Worm (Caenorhabditis elegans) whole organism, late embryonic: Measurements from ENCODE around the gene hphd-1.

ENCODE experiments used
- C38D4.7 ChIP-seq: fragments of 200-800 bp; sonication (Bioruptor generic); optimal IDR thresholded peaks from 2 replicates; lab custom pipeline; 2018; ENCODE audit warnings: mild to moderate bottlenecking, missing genetic modification characterization, moderate library complexity, missing compliant biosample characterization
- F13H6.1 ChIP-seq: sonication (generic microtip); optimal IDR thresholded peaks from 2 replicates; lab custom pipeline; 2016; ENCODE audit warnings: missing genetic modification characterization, missing compliant biosample characterization
- K02D7.2 ChIP-seq: sonication (generic microtip); optimal IDR thresholded peaks from 2 replicates; lab custom pipeline; 2017; ENCODE audit warnings: mild to moderate bottlenecking, missing genetic modification characterization, missing compliant biosample characterization
- K09A11.1 ChIP-seq: sonication (generic microtip); optimal IDR thresholded peaks from 2 replicates; lab custom pipeline; 2017; ENCODE audit warnings: antibody characterized with exemption, mild to moderate bottlenecking, missing genetic modification characterization, missing compliant biosample characterization; ENCODE audit not compliant: insufficient read depth
- T23F11.4 ChIP-seq: fragments of 200-800 bp; sonication (Bioruptor generic); optimal IDR thresholded peaks from 2 replicates; lab custom pipeline; 2018; ENCODE audit warnings: mild to moderate bottlenecking, missing genetic modification characterization, missing compliant biosample characterization
- ahr-1 ChIP-seq: sonication (generic microtip); optimal IDR thresholded peaks from 2 replicates; lab custom pipeline; 2016; ENCODE audit warnings: missing genetic modification characterization, missing compliant biosample characterization
- ama-1 ChIP-seq: fragments of 150-350 bp; optimal IDR thresholded peaks from 2 replicates; lab custom pipeline; 2014
- ceh-14 ChIP-seq: sonication (generic microtip); optimal IDR thresholded peaks from 2 replicates; lab custom pipeline; 2016; ENCODE audit warnings: missing genotype, missing genetic modification characterization, missing compliant biosample characterization
- ceh-19 ChIP-seq: fragments of 200-800 bp; sonication (Bioruptor generic); optimal IDR thresholded peaks from 2 replicates; lab custom pipeline; 2018; ENCODE audit warnings: mild to moderate bottlenecking, missing genetic modification characterization, missing compliant biosample characterization
- ceh-2 ChIP-seq: sonication (generic microtip); optimal IDR thresholded peaks from 2 replicates; lab custom pipeline; 2016; ENCODE audit warnings: missing genotype, missing genetic modification characterization, missing compliant biosample characterization
- ceh-22 ChIP-seq: sonication (generic microtip); optimal IDR thresholded peaks from 2 replicates; lab custom pipeline; 2017; ENCODE audit warnings: missing biosample characterization, missing genetic modification characterization
- ceh-24 ChIP-seq: sonication (generic microtip); optimal IDR thresholded peaks from 2 replicates; lab custom pipeline; 2016; ENCODE audit warnings: mild to moderate bottlenecking, missing genetic modification characterization, missing compliant biosample characterization
- ceh-30 ChIP-seq: fragments of 150-350 bp; optimal IDR thresholded peaks from 2 replicates; lab custom pipeline; 2014; ENCODE audit warnings: missing biosample characterization, missing genetic modification characterization
- ceh-31 ChIP-seq: sonication (generic microtip); optimal IDR thresholded peaks from 2 replicates; lab custom pipeline; 2016; ENCODE audit warnings: missing genetic modification characterization, missing compliant biosample characterization
- ceh-48 ChIP-seq: sonication (generic microtip); optimal IDR thresholded peaks from 2 replicates; lab custom pipeline; 2016; ENCODE audit warnings: missing genetic modification characterization, inconsistent platforms, missing compliant biosample characterization
- ceh-6 ChIP-seq: fragments of 200-800 bp; sonication (Bioruptor generic); optimal IDR thresholded peaks from 2 replicates; lab custom pipeline; 2018; ENCODE audit warnings: mild to moderate bottlenecking, missing genetic modification characterization, missing compliant biosample characterization
- ceh-9 ChIP-seq: sonication (generic microtip); optimal IDR thresholded peaks from 2 replicates; lab custom pipeline; 2016; ENCODE audit warnings: mild to moderate bottlenecking, missing genetic modification characterization, inconsistent platforms, missing compliant biosample characterization
- che-1 ChIP-seq: sonication (generic microtip); optimal IDR thresholded peaks from 2 replicates; lab custom pipeline; 2016; ENCODE audit warnings: mild to moderate bottlenecking, missing genetic modification characterization, missing compliant biosample characterization
- dmd-4 ChIP-seq: sonication (generic microtip); optimal IDR thresholded peaks from 2 replicates; lab custom pipeline; 2016; ENCODE audit warnings: borderline replicate concordance, missing genetic modification characterization, missing compliant biosample characterization
- dve-1 ChIP-seq: sonication (generic microtip); optimal IDR thresholded peaks from 2 replicates; lab custom pipeline; 2017; ENCODE audit warnings: antibody characterized with exemption, mild to moderate bottlenecking, missing genetic modification characterization, missing compliant biosample characterization
- eyg-1 ChIP-seq: sonication (generic microtip); optimal IDR thresholded peaks from 2 replicates; lab custom pipeline; 2016; ENCODE audit warnings: missing genotype, missing genetic modification characterization, missing compliant biosample characterization
- fkh-6 ChIP-seq: sonication (generic microtip); optimal IDR thresholded peaks from 2 replicates; lab custom pipeline; 2016; ENCODE audit warnings: missing genetic modification characterization, missing compliant biosample characterization
- hlh-6 ChIP-seq: sonication (generic microtip); optimal IDR thresholded peaks from 2 replicates; lab custom pipeline; 2016; ENCODE audit warnings: missing genotype, missing genetic modification characterization, missing compliant biosample characterization
- hlh-8 ChIP-seq: sonication (generic microtip); optimal IDR thresholded peaks from 2 replicates; lab custom pipeline; 2016; ENCODE audit warnings: missing genotype, missing genetic modification characterization, missing compliant biosample characterization
- lim-6 ChIP-seq: sonication (generic microtip); optimal IDR thresholded peaks from 2 replicates; lab custom pipeline; 2016; ENCODE audit warnings: missing genetic modification characterization, missing compliant biosample characterization
- madf-2 ChIP-seq: sonication (generic microtip); optimal IDR thresholded peaks from 2 replicates; lab custom pipeline; 2017; ENCODE audit warnings: missing genetic modification characterization, missing compliant biosample characterization
- nhr-11 ChIP-seq: fragments of 150-350 bp; optimal IDR thresholded peaks from 2 replicates; lab custom pipeline; 2014; ENCODE audit warnings: missing biosample characterization, missing genetic modification characterization
- nhr-232 ChIP-seq: sonication (generic microtip); optimal IDR thresholded peaks from 2 replicates; lab custom pipeline; 2016; ENCODE audit warnings: missing genetic modification characterization, missing compliant biosample characterization
- pat-9 ChIP-seq: fragments of 200-800 bp; sonication (Bioruptor generic); optimal IDR thresholded peaks from 2 replicates; lab custom pipeline; 2018; ENCODE audit warnings: mild to moderate bottlenecking, missing genetic modification characterization, moderate library complexity, missing compliant biosample characterization
- ref-2 ChIP-seq: sonication (generic microtip); optimal IDR thresholded peaks from 2 replicates; lab custom pipeline; 2016; ENCODE audit warnings: missing genetic modification characterization, missing compliant biosample characterization
- sdc-2 ChIP-seq: sonication (generic microtip); optimal IDR thresholded peaks from 2 replicates; lab custom pipeline; 2016; ENCODE audit warnings: missing genotype, missing genetic modification characterization, missing compliant biosample characterization
- sox-4 ChIP-seq: sonication (generic microtip); optimal IDR thresholded peaks from 2 replicates; lab custom pipeline; 2017; ENCODE audit warnings: mild to moderate bottlenecking, missing genetic modification characterization, inconsistent platforms, missing compliant biosample characterization
- syd-9 ChIP-seq: sonication (generic microtip); optimal IDR thresholded peaks from 2 replicates; lab custom pipeline; 2016; ENCODE audit warnings: mild to moderate bottlenecking, missing genetic modification characterization, moderate library complexity, missing compliant biosample characterization
- tbx-2 ChIP-seq: sonication (generic microtip); optimal IDR thresholded peaks from 2 replicates; lab custom pipeline; 2016; ENCODE audit warnings: missing genetic modification characterization, missing compliant biosample characterization
- tbx-7 ChIP-seq: sonication (generic microtip); optimal IDR thresholded peaks from 2 replicates; lab custom pipeline; 2016; ENCODE audit warnings: missing genotype, missing genetic modification characterization, missing compliant biosample characterization
- ttx-3 ChIP-seq: sonication (generic microtip); optimal IDR thresholded peaks from 2 replicates; lab custom pipeline; 2016; ENCODE audit warnings: missing genetic modification reagents, missing genetic modification characterization, missing compliant biosample characterization
- unc-86 ChIP-seq: sonication (generic microtip); optimal IDR thresholded peaks from 2 replicates; lab custom pipeline; 2016; ENCODE audit warnings: missing genetic modification characterization, missing compliant biosample characterization
- zip-5 ChIP-seq: sonication (generic microtip); optimal IDR thresholded peaks from 2 replicates; lab custom pipeline; 2016; ENCODE audit warnings: missing genetic modification characterization, missing compliant biosample characterization

Gene hphd-1

ce11 chrII:12994009-12994788 lies 2.2 kb downstream of the hphd-1 start:
- TF ChIP-seq lim-6 (no peak), hlh-6 (tag; lab: Kevin White, UChicago) (no peak), ceh-24 (tag; lab: Kevin White, UChicago) (no peak), ama-1 (lab: Kevin White, UChicago) (no peak), C38D4.7 (GFP tag; lab: Kevin White, UChicago) (no peak), ceh-48 (tag; lab: Kevin White, UChicago) (no peak), ceh-9 (no peak), K09A11.1 (no peak), che-1 (no peak), ttx-3 (tag; lab: Kevin White, UChicago) (no peak), ceh-6 (GFP tag; lab: Kevin White, UChicago) (no peak), fkh-6 (tag; lab: Kevin White, UChicago) (no peak)

ce11 chrII:12992980-12993379 lies 3.4 kb downstream of the hphd-1 start:
- no peak for TF ChIP-seq che-1
- TF ChIP-seq ama-1 (lab: Kevin White, UChicago) = peak; percentile 12
- TF ChIP-seq, all 69 proteins: peak for 1

DNA sequence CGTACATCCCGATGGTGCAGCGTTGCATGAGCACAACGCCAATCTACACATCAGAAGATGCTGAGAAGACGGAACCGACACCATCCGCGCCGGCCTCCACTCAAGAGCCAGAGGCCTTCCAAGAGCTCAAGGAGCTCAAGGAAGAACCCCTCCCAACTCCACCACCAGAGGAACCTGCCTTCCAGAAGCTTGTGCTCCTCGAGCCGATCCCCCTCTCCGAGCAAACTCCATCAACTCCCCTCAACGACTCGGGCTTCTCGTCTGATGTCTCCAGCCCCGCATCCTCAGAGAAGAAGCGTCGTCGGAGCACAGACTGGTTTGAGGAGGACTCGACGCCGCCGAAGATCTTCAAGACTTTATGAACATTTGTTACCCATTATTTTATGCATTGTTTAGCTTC lies 4.2 kb downstream of the hphd-1 start:
- no peak for TF ChIP-seq ceh-22 (tag; lab: Kevin White, UChicago)
- no peak for TF ChIP-seq zip-5 (tag; lab: Kevin White, UChicago)
- no peak for TF ChIP-seq nhr-232 (tag; lab: Kevin White, UChicago)
- no peak for TF ChIP-seq dve-1
- no peak for TF ChIP-seq pat-9 (tag; lab: Kevin White, UChicago)
- TF ChIP-seq dmd-4 (tag; lab: Kevin White, UChicago) = no peak
- TF ChIP-seq tbx-2 (tag; lab: Kevin White, UChicago) = no peak
- TF ChIP-seq hlh-8 (tag; lab: Kevin White, UChicago) = no peak
- no peak for TF ChIP-seq K09A11.1
- no peak for TF ChIP-seq nhr-11 (tag; lab: Kevin White, UChicago)
- TF ChIP-seq sox-4 (tag; lab: Kevin White, UChicago) = no peak
- no peak for TF ChIP-seq ceh-14 (tag; lab: Kevin White, UChicago)
- TF ChIP-seq, all 69 proteins: peak for 0

DNA sequence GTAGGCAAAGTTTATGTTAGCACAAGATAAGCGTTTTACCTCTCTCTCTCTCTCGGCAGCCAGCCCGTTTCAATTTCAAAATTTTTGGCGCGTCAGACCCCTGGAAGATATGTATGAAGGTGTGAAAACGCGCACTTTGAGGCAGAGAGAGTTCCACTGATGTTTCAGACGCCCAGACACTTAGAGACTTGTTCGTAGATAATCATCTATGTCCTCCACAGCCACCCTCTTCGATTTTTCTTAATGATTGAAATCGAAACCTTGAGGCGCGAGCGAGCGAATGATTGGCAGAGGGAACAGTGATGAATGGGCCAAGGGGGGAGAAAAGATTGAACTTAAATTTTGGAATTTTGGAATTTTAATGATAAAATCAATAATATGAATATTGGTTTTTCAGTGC lies 4.8 kb downstream of the hphd-1 start:
- TF ChIP-seq ahr-1 (tag; lab: Kevin White, UChicago) (no peak), T23F11.4 (no peak), F13H6.1 (tag; lab: Kevin White, UChicago) (no peak), ama-1 (lab: Kevin White, UChicago) (no peak), ttx-3 (tag; lab: Kevin White, UChicago) (no peak), ceh-22 (tag; lab: Kevin White, UChicago) (no peak), ceh-2 (tag; lab: Kevin White, UChicago) (no peak), tbx-7 (no peak), ceh-6 (GFP tag; lab: Kevin White, UChicago) (no peak), tbx-2 (tag; lab: Kevin White, UChicago) (no peak), ceh-19 (GFP tag; lab: Kevin White, UChicago) (no peak), sdc-2 (tag; lab: Kevin White, UChicago) (no peak), ceh-30 (tag; lab: Kevin White, UChicago) (no peak), hlh-8 (tag; lab: Kevin White, UChicago) (no peak), ref-2 (tag; lab: Kevin White, UChicago) (no peak), sox-4 (tag; lab: Kevin White, UChicago) (no peak)

DNA sequence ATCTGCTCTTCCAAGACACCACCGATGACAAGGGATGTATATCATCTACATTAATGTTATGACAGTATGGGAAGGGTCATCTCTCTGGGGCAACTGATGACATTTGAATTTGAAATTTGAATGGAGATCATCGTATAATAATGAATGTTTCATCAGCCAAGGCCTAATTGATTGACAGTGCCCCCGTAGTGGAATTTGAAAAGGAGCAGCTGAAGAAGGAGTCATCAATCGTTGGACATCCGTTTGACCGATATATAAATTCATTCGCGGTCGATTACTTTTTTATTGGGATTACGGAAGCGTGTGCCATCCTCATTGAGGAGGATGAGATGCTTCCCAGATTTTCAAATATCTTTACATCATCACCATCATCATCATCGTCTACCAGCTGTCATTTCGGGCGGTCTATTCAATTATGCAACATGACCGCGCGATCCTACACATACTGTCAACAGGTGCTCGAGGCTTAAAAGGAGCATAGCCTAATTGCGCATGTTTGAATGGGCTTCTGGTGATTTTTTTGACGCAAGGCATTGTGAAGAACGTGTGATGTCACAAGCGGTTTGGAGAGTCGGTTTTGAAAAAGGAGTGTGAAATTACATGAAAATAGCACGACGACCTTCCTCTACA lies 5.3 kb downstream of the hphd-1 start:
- TF ChIP-seq dmd-4 (tag; lab: Kevin White, UChicago) = no peak
- TF ChIP-seq unc-86 (tag; lab: Kevin White, UChicago) = no peak
- no peak for TF ChIP-seq K02D7.2 (tag; lab: Kevin White, UChicago)
- no peak for TF ChIP-seq ceh-31 (tag; lab: Kevin White, UChicago)
- TF ChIP-seq madf-2 = no peak
- TF ChIP-seq ama-1 (lab: Kevin White, UChicago) = no peak
- TF ChIP-seq syd-9 (tag; lab: Kevin White, UChicago) = no peak
- no peak for TF ChIP-seq eyg-1 (tag; lab: Kevin White, UChicago)
